Fruit fly (Drosophila melanogaster) whole organism, embryonic: ENCODE results near the gene NitFhit.

Experiments used
- BtbVII ChIP-seq: fragments of 200-800 bp; sonication (Bioruptor generic); optimal IDR thresholded peaks from 3 replicates; lab custom pipeline; 2017; ENCODE audit warnings: missing biosample characterization, mild to moderate bottlenecking, missing genetic modification characterization
- CG10431 ChIP-seq: fragments of 200-800 bp; sonication (Bioruptor generic); optimal IDR thresholded peaks from 3 replicates; lab custom pipeline; 2018; ENCODE audit warnings: missing biosample characterization, mild to moderate bottlenecking, missing genetic modification characterization
- CG12299 ChIP-seq: fragments of 200-800 bp; sonication (Bioruptor generic); optimal IDR thresholded peaks from 2 replicates; lab custom pipeline; 2018; ENCODE audit warnings: missing biosample characterization, mild to moderate bottlenecking, missing genetic modification characterization
- CG1233 ChIP-seq: fragments of 200-800 bp; sonication (Bioruptor generic); optimal IDR thresholded peaks from 4 replicates; lab custom pipeline; 2018; ENCODE audit warnings: missing biosample characterization, mild to moderate bottlenecking, missing genetic modification characterization
- CG13296 ChIP-seq: fragments of 200-800 bp; sonication (Bioruptor generic); optimal IDR thresholded peaks from 3 replicates; lab custom pipeline; 2018; ENCODE audit warnings: missing biosample characterization, mild to moderate bottlenecking, missing genetic modification characterization
- CG15479 ChIP-seq: fragments of 200-800 bp; sonication (Bioruptor generic); optimal IDR thresholded peaks from 3 replicates; lab custom pipeline; 2019; ENCODE audit warnings: missing biosample characterization, mild to moderate bottlenecking, missing genetic modification characterization, moderate library complexity
- CG15601 ChIP-seq: fragments of 200-800 bp; sonication (Bioruptor generic); optimal IDR thresholded peaks from 3 replicates; lab custom pipeline; 2019; ENCODE audit warnings: missing biosample characterization, mild to moderate bottlenecking, missing genetic modification characterization, moderate library complexity
- CG17359 ChIP-seq: fragments of 200-800 bp; sonication (Bioruptor generic); optimal IDR thresholded peaks from 3 replicates; lab custom pipeline; 2018; ENCODE audit warnings: missing biosample characterization, mild to moderate bottlenecking, missing genetic modification characterization, moderate library complexity
- CG17568 ChIP-seq: fragments of 200-800 bp; sonication (Bioruptor generic); optimal IDR thresholded peaks from 2 replicates; lab custom pipeline; 2018; ENCODE audit warnings: missing biosample characterization, mild to moderate bottlenecking, missing genetic modification characterization, moderate library complexity
- CG3281 ChIP-seq: fragments of 200-800 bp; sonication (Bioruptor generic); optimal IDR thresholded peaks from 3 replicates; lab custom pipeline; 2017; ENCODE audit warnings: missing biosample characterization, mild to moderate bottlenecking, missing genetic modification characterization
- CG33213 ChIP-seq: fragments of 200-800 bp; sonication (Bioruptor generic); optimal IDR thresholded peaks from 3 replicates; lab custom pipeline; 2016; ENCODE audit warnings: missing biosample characterization, missing genetic modification characterization
- CG33557 ChIP-seq: fragments of 200-800 bp; sonication (Bioruptor generic); optimal IDR thresholded peaks from 2 replicates; lab custom pipeline; 2019; ENCODE audit warnings: missing biosample characterization, mild to moderate bottlenecking, missing genetic modification characterization, moderate library complexity
- CG34376 ChIP-seq: fragments of 200-800 bp; sonication (Bioruptor generic); optimal IDR thresholded peaks from 2 replicates; lab custom pipeline; 2018; ENCODE audit warnings: missing biosample characterization, mild to moderate bottlenecking, missing genetic modification characterization
- CG3995 ChIP-seq: fragments of 200-800 bp; sonication (Bioruptor generic); optimal IDR thresholded peaks from 3 replicates; lab custom pipeline; 2016; ENCODE audit warnings: missing biosample characterization, missing genetic modification characterization
- CG4328 ChIP-seq: fragments of 200-800 bp; sonication (Bioruptor generic); optimal IDR thresholded peaks from 3 replicates; lab custom pipeline; 2017; ENCODE audit warnings: missing biosample characterization, missing genetic modification reagents, missing genetic modification characterization
- CG7928 ChIP-seq: fragments of 200-800 bp; sonication (Bioruptor generic); optimal IDR thresholded peaks from 2 replicates; lab custom pipeline; 2017; ENCODE audit warnings: missing biosample characterization, mild to moderate bottlenecking, missing genetic modification characterization
- GATAe ChIP-seq: fragments of 200-800 bp; sonication (Bioruptor generic); conservative IDR thresholded peaks from 2 replicates; pipeline ENCODE4 v1.3.6; 2022; ENCODE audit warnings: missing biosample characterization, missing genetic modification characterization
- Jarid2 ChIP-seq: fragments of 200-800 bp; sonication (Bioruptor generic); optimal IDR thresholded peaks from 3 replicates; lab custom pipeline; 2017; ENCODE audit warnings: mild to moderate bottlenecking, missing biosample characterization, missing genetic modification reagents, missing genetic modification characterization
- Lhr ChIP-seq: fragments of 200-800 bp; sonication (Bioruptor generic); optimal IDR thresholded peaks from 3 replicates; lab custom pipeline; 2017; ENCODE audit warnings: mild to moderate bottlenecking, missing biosample characterization, missing genetic modification reagents, missing genetic modification characterization
- Med ChIP-seq: fragments of 200-800 bp; sonication (Bioruptor generic); peaks from one replicate; lab custom pipeline; 2016; ENCODE audit warnings: missing biosample characterization, missing genetic modification characterization, mild to moderate bottlenecking, inconsistent platforms, moderate library complexity
- NC2β ChIP-seq: fragments of 200-800 bp; sonication (Bioruptor generic); optimal IDR thresholded peaks from 2 replicates; lab custom pipeline; 2016; ENCODE audit warnings: missing biosample characterization, missing genetic modification characterization
- Pdp1 ChIP-seq, 2 experiments: fragments of 200-800 bp; sonication (Bioruptor generic); optimal IDR thresholded peaks; 3 replicates each; lab custom pipeline; 2016; ENCODE audit warnings: missing biosample characterization in 2 of 2, missing genetic modification characterization in 2 of 2, mild to moderate bottlenecking in 1 of 2, moderate library complexity in 1 of 2
- Ravus ChIP-seq: fragments of 200-800 bp; sonication (Bioruptor generic); IDR thresholded peaks from 2 replicates; pipeline ENCODE4 v1.3.6; 2022; ENCODE audit warnings: missing biosample characterization, missing genetic modification characterization
- Ssrp ChIP-seq: fragments of 200-800 bp; sonication (Bioruptor generic); optimal IDR thresholded peaks from 2 replicates; lab custom pipeline; 2018; ENCODE audit warnings: missing biosample characterization, mild to moderate bottlenecking, missing genetic modification characterization, moderate library complexity
- eve ChIP-seq, 2 experiments: fragments of >200 bp; optimal IDR thresholded peaks; 2 replicates each; lab custom pipeline; 2017; ENCODE audit warnings: missing biosample characterization in 2 of 2, missing genetic modification characterization in 2 of 2
- exex ChIP-seq: fragments of 200-800 bp; sonication (Bioruptor generic); optimal IDR thresholded peaks from 4 replicates; lab custom pipeline; 2018; ENCODE audit warnings: missing biosample characterization, mild to moderate bottlenecking, missing genetic modification characterization, moderate library complexity
- gfzf ChIP-seq: fragments of 200-800 bp; sonication (Bioruptor generic); optimal IDR thresholded peaks from 2 replicates; lab custom pipeline; 2016; ENCODE audit warnings: missing biosample characterization, mild to moderate bottlenecking, missing genetic modification characterization, moderate library complexity
- lilli ChIP-seq: fragments of 200-800 bp; sonication (Bioruptor generic); optimal IDR thresholded peaks from 3 replicates; lab custom pipeline; 2016; ENCODE audit warnings: missing biosample characterization, missing genetic modification characterization
- mirr ChIP-seq: fragments of 200-800 bp; sonication (Bioruptor generic); optimal IDR thresholded peaks from 3 replicates; lab custom pipeline; 2018; ENCODE audit warnings: missing biosample characterization, mild to moderate bottlenecking, missing genetic modification characterization
- odd ChIP-seq: fragments of 200-800 bp; sonication (Bioruptor generic); optimal IDR thresholded peaks from 2 replicates; lab custom pipeline; 2017; ENCODE audit warnings: missing biosample characterization, mild to moderate bottlenecking, missing genetic modification characterization
- pnt ChIP-seq: fragments of 200-800 bp; sonication (Bioruptor generic); optimal IDR thresholded peaks from 3 replicates; lab custom pipeline; 2016; ENCODE audit warnings: missing biosample characterization, missing genetic modification characterization
- pros ChIP-seq: fragments of 200-800 bp; sonication (Bioruptor generic); optimal IDR thresholded peaks from 3 replicates; lab custom pipeline; 2019; ENCODE audit warnings: missing biosample characterization, mild to moderate bottlenecking, missing genetic modification characterization, moderate library complexity
- sd ChIP-seq: fragments of 200-800 bp; sonication (Bioruptor generic); optimal IDR thresholded peaks from 3 replicates; lab custom pipeline; 2018; ENCODE audit warnings: missing biosample characterization, mild to moderate bottlenecking, missing genetic modification characterization, moderate library complexity
- sob ChIP-seq: fragments of 200-800 bp; sonication (Bioruptor generic); IDR thresholded peaks from 2 replicates; pipeline ENCODE4 v1.3.6; 2022; ENCODE audit warnings: missing biosample characterization, missing genetic modification characterization
- sqz ChIP-seq: fragments of 200-800 bp; sonication (Bioruptor generic); optimal IDR thresholded peaks from 3 replicates; lab custom pipeline; 2018; ENCODE audit warnings: missing biosample characterization, mild to moderate bottlenecking, missing genetic modification characterization
- stwl ChIP-seq: fragments of 200-800 bp; sonication (Bioruptor generic); optimal IDR thresholded peaks from 3 replicates; lab custom pipeline; 2018; ENCODE audit warnings: missing biosample characterization, mild to moderate bottlenecking, missing genetic modification characterization, moderate library complexity

NitFhit gene

DNA sequence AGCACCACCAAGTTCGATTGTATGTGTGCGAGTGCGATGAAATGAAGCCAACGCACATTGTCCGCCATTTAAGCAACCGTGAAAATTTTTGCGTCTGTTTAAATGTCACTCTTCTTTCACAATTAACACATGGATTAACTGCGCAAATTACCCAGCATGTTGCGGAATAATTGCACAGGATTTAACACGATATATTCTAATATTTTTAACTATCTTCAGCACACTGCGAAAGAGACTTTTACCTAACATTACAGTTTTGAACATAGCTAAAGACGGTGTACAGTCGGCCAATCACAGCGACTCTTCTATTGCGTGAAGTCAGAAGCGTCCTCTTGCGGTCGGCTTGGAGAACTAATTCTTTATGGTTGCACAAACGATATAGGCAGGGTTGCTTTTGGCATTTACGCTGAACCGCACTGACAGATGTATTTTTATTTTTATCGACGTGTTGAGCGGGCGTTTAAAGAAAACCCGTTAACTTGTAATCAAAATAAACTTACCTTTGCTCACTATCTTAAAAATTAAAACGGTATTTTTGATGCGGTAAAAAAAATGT, 43.2 kb downstream of the NitFhit start (continued):
- TF ChIP-seq Ssrp (no peak), sd (tag; lab: Kevin White, UChicago) (no peak), Ravus (GFP tag; lab: Robert Waterston, UW) (no peak), lilli (peak; percentile 58)

DNA sequence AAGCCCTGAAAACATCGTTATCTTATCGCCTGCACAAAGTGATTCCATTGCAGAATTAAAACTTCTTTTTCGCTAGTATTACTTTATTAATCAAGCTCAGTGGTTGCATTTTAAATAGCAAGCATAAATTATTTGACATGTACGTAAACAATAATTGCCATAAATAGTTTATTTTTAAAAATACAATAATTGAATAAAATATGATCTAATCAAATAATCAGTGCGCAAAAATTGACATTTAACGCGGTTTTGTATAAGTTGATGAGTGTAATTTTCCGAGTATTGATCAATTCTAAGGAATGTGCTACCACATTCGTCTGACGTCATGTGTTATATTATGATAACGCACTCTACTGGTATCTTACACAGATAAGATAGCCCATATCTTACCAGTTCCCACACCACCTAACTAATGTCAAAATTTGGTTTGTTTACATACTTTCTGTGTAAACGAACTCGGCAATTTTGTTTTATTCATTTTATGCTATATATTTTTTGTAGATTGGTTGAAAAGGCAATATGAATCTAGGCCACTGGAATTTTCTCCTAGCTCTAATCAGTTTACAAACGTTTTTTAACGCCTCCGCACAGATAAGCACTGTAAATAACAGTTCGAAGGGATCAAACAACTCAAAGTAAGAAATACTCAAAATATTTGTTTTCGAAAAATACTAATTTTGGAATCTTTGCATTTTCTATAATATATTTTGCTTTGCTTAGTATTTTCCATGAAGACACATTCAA, 44.1 kb downstream of the NitFhit start, which contains the start of gene mthl14:
TSS of gene mthl14 (plus strand) at position 10 of the 744 bp plus-strand sequence.
- peak; percentile 39 for TF ChIP-seq CG17568 (GFP tag; lab: Kevin White, UChicago)
- peak; percentile 50 for TF ChIP-seq CG15601 (tag; lab: Kevin White, UChicago)
- peak; percentile 92 for TF ChIP-seq exex
- TF ChIP-seq CG33213 (GFP tag; lab: Kevin White, UChicago) = no peak
- peak; percentile 3 for TF ChIP-seq Lhr (GFP tag; lab: Kevin White, UChicago)
- TF ChIP-seq CG17359 (tag; lab: Kevin White, UChicago) = peak; percentile 37
- peak; percentile 27 for TF ChIP-seq CG33557 (GFP tag; lab: Kevin White, UChicago)
- TF ChIP-seq odd (GFP tag; lab: Kevin White, UChicago) = peak; percentile 25
- no peak for TF ChIP-seq sqz (GFP tag; lab: Kevin White, UChicago)
- TF ChIP-seq Pdp1 (GFP tag; optimal IDR thresholded peaks at IDR 0.05; lab: Kevin White, UChicago) = peak in 1 of 2 experiments; percentile 16
- TF ChIP-seq CG34376 (GFP tag; lab: Kevin White, UChicago) = peak; percentile 77
- TF ChIP-seq CG12299 (tag; lab: Kevin White, UChicago) = no peak
- peak; percentile 84 for TF ChIP-seq mirr
- peak; percentile 1 for TF ChIP-seq CG10431 (GFP tag; lab: Kevin White, UChicago)
- peak; percentile 97 for TF ChIP-seq sd (tag; lab: Kevin White, UChicago)
- TF ChIP-seq NC2β (GFP tag; lab: Kevin White, UChicago) = peak; percentile 11
- no peak for TF ChIP-seq pnt (GFP tag; lab: Kevin White, UChicago)
- peak; percentile 35 for TF ChIP-seq CG1233 (GFP tag; lab: Kevin White, UChicago)
- peak; percentile 53 for TF ChIP-seq gfzf (GFP tag; lab: Kevin White, UChicago)
- TF ChIP-seq CG3281 (GFP tag; lab: Kevin White, UChicago) = peak; percentile 1
- TF ChIP-seq CG7928 (GFP tag; lab: Kevin White, UChicago) = peak; percentile 45
- peak; percentile 58 for TF ChIP-seq BtbVII (GFP tag; lab: Kevin White, UChicago)
- TF ChIP-seq stwl = peak; percentile 23
- TF ChIP-seq CG13296 (GFP tag; lab: Kevin White, UChicago) = peak; percentile 14
- peak in 1 of 2 experiments; percentile 51 for TF ChIP-seq eve (GFP tag; optimal IDR thresholded peaks at IDR 0.05; lab: Kevin White, UChicago)
- TF ChIP-seq pros (GFP tag; lab: Kevin White, UChicago) = peak; percentile 31
- TF ChIP-seq Med (GFP tag; lab: Kevin White, UChicago) = peak; percentile 45
- peak; percentile 37 for TF ChIP-seq CG15479
- TF ChIP-seq sob = no peak
- TF ChIP-seq GATAe = peak; percentile 63; the same call in 1 of the 2 replicates
- peak; percentile 16 for TF ChIP-seq CG4328 (GFP tag; lab: Kevin White, UChicago)
- TF ChIP-seq Jarid2 (GFP tag; lab: Kevin White, UChicago) = no peak
- no peak for TF ChIP-seq CG3995 (GFP tag; lab: Kevin White, UChicago)
